Fruit fly (Drosophila melanogaster) whole organism, prepupa: ENCODE data around the gene CG17660.
A peak's percentile ranks its signal among the peaks of the same experiment; 100 is the strongest.

Experiments used
- CG15336 ChIP-seq: fragments of 200-800 bp; sonication (Bioruptor generic); IDR thresholded peaks from 2 replicates; pipeline ENCODE4 v1.3.6; 2022; ENCODE audit warnings: missing biosample characterization, missing genetic modification characterization
- CG3919 ChIP-seq: fragments of 200-800 bp; sonication (Bioruptor generic); optimal IDR thresholded peaks from 3 replicates; lab custom pipeline; 2016; ENCODE audit warnings: missing biosample characterization, missing genetic modification characterization
- CG6163 ChIP-seq: fragments of 200-800 bp; sonication (Bioruptor generic); IDR thresholded peaks from 3 replicates; pipeline ENCODE4 v1.3.6; 2022; ENCODE audit warnings: missing biosample characterization, missing genetic modification characterization
- Sox14 ChIP-seq: fragments of 200-800 bp; sonication (Bioruptor generic); optimal IDR thresholded peaks from 3 replicates; lab custom pipeline; 2016; ENCODE audit warnings: missing biosample characterization, missing genetic modification characterization
- esn ChIP-seq: fragments of 200-800 bp; sonication (Bioruptor generic); optimal IDR thresholded peaks from 2 replicates; lab custom pipeline; 2016; ENCODE audit warnings: missing biosample characterization, mild to moderate bottlenecking, missing genetic modification characterization, moderate library complexity
- ss ChIP-seq, 2 experiments: fragments of 200-800 bp; sonication (Bioruptor generic); optimal IDR thresholded peaks; 2 replicates in 1 of 2; 3 replicates in 1 of 2; lab custom pipeline; 2017 to 2018; ENCODE audit warnings: mild to moderate bottlenecking in 2 of 2, missing biosample characterization in 2 of 2, missing genetic modification characterization in 2 of 2, moderate library complexity in 1 of 2
- vri ChIP-seq: fragments of 200-800 bp; sonication (Bioruptor generic); optimal IDR thresholded peaks from 3 replicates; lab custom pipeline; 2016; ENCODE audit warnings: missing biosample characterization, mild to moderate bottlenecking, missing genetic modification characterization

Gene CG17660

DNA sequence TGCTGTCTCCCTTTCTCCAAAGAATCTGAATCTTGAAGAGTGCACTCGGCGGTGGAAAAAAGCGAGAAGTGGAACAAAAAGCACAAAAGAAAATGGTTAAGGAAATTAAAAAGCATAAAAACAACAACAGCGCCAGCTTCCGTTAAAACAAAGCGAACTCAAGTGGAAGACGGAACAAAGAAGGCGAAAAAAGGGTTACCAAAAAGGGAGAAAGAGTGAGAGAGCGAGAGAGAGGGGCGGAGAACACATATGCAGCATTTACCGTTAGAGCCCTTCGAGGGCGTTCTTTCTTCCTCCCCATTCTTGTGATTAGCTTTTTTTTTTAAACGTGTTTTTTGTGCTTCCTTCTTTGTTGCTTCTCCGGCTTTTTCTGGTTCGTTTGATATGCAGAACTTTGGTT, 52.1 kb downstream of the CG17660 start:
- TF ChIP-seq vri (GFP tag; lab: Kevin White, UChicago): no peak
- TF ChIP-seq CG3919 (GFP tag; lab: Kevin White, UChicago): no peak
- TF ChIP-seq ss (GFP tag; optimal IDR thresholded peaks at IDR 0.05; lab: Kevin White, UChicago): peak in 1 of 2 experiments; percentile 7
- peak; percentile 19 for TF ChIP-seq Sox14
- peak; percentile 12; the same call in 1 of the 3 replicates for TF ChIP-seq CG6163 (GFP tag; lab: Robert Waterston, UW)
- no peak for TF ChIP-seq CG15336 (GFP tag; lab: Robert Waterston, UW)
- TF ChIP-seq esn: no peak
